Fruit fly (Drosophila melanogaster) whole organism, pupa: Measurements from ENCODE around the gene CG9030.

Experiments
- CG10348 ChIP-seq: fragments of 200-800 bp; sonication (Bioruptor generic); IDR thresholded peaks from 2 replicates; pipeline ENCODE4 v1.3.6; 2022; ENCODE audit warnings: missing biosample characterization, missing genetic modification characterization
- CG12605 ChIP-seq: fragments of 200-800 bp; sonication (Bioruptor generic); IDR thresholded peaks from 2 replicates; pipeline ENCODE4 v1.3.6; 2022; ENCODE audit warnings: missing biosample characterization, missing genetic modification characterization
- CG14655 ChIP-seq: fragments of 200-800 bp; sonication (Bioruptor generic); optimal IDR thresholded peaks from 3 replicates; lab custom pipeline; 2017; ENCODE audit warnings: mild to moderate bottlenecking, missing biosample characterization, missing genetic modification reagents, missing genetic modification characterization
- CG15710 ChIP-seq: fragments of 200-800 bp; sonication (Bioruptor generic); optimal IDR thresholded peaks from 2 replicates; lab custom pipeline; 2018; ENCODE audit warnings: missing biosample characterization, mild to moderate bottlenecking, missing genetic modification characterization, moderate library complexity
- CG17806 ChIP-seq: fragments of 200-800 bp; sonication (Bioruptor generic); optimal IDR thresholded peaks from 2 replicates; lab custom pipeline; 2018; ENCODE audit warnings: missing biosample characterization, mild to moderate bottlenecking, missing genetic modification characterization, moderate library complexity
- CG32121 ChIP-seq: fragments of 200-800 bp; sonication (Bioruptor generic); IDR thresholded peaks from 2 replicates; pipeline ENCODE4 v1.3.6; 2022; ENCODE audit warnings: missing biosample characterization, missing genetic modification characterization
- CG34367 ChIP-seq: fragments of 200-800 bp; sonication (Bioruptor generic); optimal IDR thresholded peaks from 2 replicates; lab custom pipeline; 2018; ENCODE audit warnings: missing biosample characterization, mild to moderate bottlenecking, missing genetic modification characterization
- CG8159 ChIP-seq: fragments of 200-800 bp; sonication (Bioruptor generic); optimal IDR thresholded peaks from 3 replicates; lab custom pipeline; 2018; ENCODE audit warnings: missing biosample characterization, mild to moderate bottlenecking, missing genetic modification characterization, moderate library complexity
- CG8301 ChIP-seq: fragments of 200-800 bp; sonication (Bioruptor generic); optimal IDR thresholded peaks from 2 replicates; lab custom pipeline; 2018; ENCODE audit warnings: missing biosample characterization, mild to moderate bottlenecking, missing genetic modification characterization
- CG9948 ChIP-seq: fragments of 200-800 bp; sonication (Bioruptor generic); optimal IDR thresholded peaks from 2 replicates; lab custom pipeline; 2018; ENCODE audit warnings: missing biosample characterization, mild to moderate bottlenecking, missing genetic modification characterization, moderate library complexity
- D1 ChIP-seq: fragments of 200-800 bp; sonication (Bioruptor generic); optimal IDR thresholded peaks from 2 replicates; lab custom pipeline; 2018; ENCODE audit warnings: missing biosample characterization, mild to moderate bottlenecking, missing genetic modification characterization, moderate library complexity
- Pif1A ChIP-seq: fragments of 200-800 bp; sonication (Bioruptor generic); optimal IDR thresholded peaks from 3 replicates; lab custom pipeline; 2016; ENCODE audit warnings: missing biosample characterization, missing genetic modification characterization
- Snoo ChIP-seq: fragments of 200-800 bp; sonication (Bioruptor generic); optimal IDR thresholded peaks from 3 replicates; lab custom pipeline; 2017; ENCODE audit warnings: missing biosample characterization, mild to moderate bottlenecking, missing genetic modification characterization, inconsistent platforms
- fd96Ca ChIP-seq: fragments of 200-800 bp; sonication (Bioruptor generic); IDR thresholded peaks from 3 replicates; pipeline ENCODE4 v1.3.6; 2022; ENCODE audit warnings: missing biosample characterization, missing genetic modification characterization

DNA sequence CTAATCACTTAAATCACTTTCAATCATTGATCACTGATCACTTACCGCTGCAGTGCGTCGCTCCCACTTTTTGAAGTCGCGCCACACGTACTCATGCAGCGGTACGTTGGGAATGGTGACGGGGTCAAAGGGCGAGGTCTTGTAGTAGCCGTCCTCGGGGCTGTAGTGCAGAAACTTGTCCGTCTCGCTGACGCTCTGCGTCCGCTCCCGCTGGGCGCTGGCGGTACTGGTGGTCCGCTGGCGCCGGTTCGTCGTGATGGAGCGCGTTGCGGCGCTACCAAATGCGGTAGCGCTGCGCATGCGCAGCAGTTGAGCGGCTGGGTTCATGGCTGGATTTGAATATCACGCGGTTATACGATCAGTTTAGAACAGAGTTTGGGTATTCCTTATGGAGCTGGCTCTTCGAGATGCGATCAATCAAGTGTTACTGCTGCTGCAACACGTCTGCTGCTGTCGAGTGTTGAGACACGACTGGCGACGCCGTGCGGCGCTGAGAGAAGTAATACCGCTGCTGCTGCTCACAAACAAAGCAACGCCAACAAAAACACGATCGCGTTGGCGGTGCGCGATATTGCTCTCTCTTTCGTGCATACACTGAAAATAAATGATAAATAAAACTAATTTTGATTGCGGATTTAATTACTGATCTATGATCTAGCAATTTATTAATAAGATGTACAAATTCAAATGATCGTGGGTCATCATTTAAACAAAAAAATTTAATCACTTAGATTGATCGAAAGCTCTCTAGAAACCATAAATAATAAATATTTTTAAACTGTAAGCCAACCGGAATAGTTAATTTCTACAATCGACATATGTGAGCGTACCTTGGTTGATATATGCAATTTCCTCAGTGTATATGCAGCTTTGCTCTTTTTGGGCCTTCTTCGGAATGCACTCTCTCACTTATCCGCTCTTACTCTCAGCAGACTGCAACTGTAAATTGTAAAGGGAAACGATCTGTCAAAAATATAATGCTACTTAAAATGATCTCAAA is 4.3 kb downstream of the CG9030 start:
- TF ChIP-seq Snoo, result peak; percentile 99
- peak; percentile 98 for TF ChIP-seq CG34367 (tag; lab: Kevin White, UChicago)
- peak; percentile 98 for TF ChIP-seq D1 (tag; lab: Kevin White, UChicago)
- TF ChIP-seq CG10348 (GFP tag; lab: Robert Waterston, UW), result peak; percentile 88
- TF ChIP-seq fd96Ca (GFP tag; lab: Robert Waterston, UW), result peak; percentile 84; the same call in 2 of the 3 replicates
- peak; percentile 91 for TF ChIP-seq CG12605 (GFP tag; lab: Robert Waterston, UW)
- TF ChIP-seq CG17806 (tag; lab: Kevin White, UChicago), result peak; percentile 97
- TF ChIP-seq CG14655, result peak; percentile 100
- TF ChIP-seq Pif1A (GFP tag; lab: Kevin White, UChicago), result peak; percentile 98
- TF ChIP-seq CG8301, result peak; percentile 99
- TF ChIP-seq CG8159 (tag; lab: Kevin White, UChicago), result peak; percentile 99
- TF ChIP-seq CG32121 (GFP tag; lab: Robert Waterston, UW), result peak; percentile 97
- peak; percentile 99 for TF ChIP-seq CG15710 (tag; lab: Kevin White, UChicago)
- TF ChIP-seq CG9948, result peak; percentile 98
